Worm (Caenorhabditis elegans) whole organism, midembryonic: Measurements from ENCODE around the gene ubxn-4.

Source experiments
- flt-1 ChIP-seq: fragments of 200-800 bp; sonication (Bioruptor generic); IDR thresholded peaks from 2 replicates; pipeline ENCODE4 v1.3.6; 2022; ENCODE audit warnings: missing genetic modification characterization, missing compliant biosample characterization
- ref-1 ChIP-seq: fragments of 200-800 bp; sonication (Bioruptor generic); conservative IDR thresholded peaks from 2 replicates; pipeline ENCODE4 v1.3.6; 2022; ENCODE audit warnings: missing genetic modification reagents, missing genetic modification characterization, missing compliant biosample characterization
- tab-1 ChIP-seq: fragments of 200-800 bp; sonication (Bioruptor generic); IDR thresholded peaks from 2 replicates; pipeline ENCODE4 v1.3.6; 2022; ENCODE audit warnings: missing genetic modification characterization, missing compliant biosample characterization
- ztf-23 ChIP-seq: fragments of 200-800 bp; sonication (Bioruptor generic); IDR thresholded peaks from 2 replicates; pipeline ENCODE4 v1.3.6; 2022; ENCODE audit warnings: missing genetic modification reagents, missing genetic modification characterization, missing compliant biosample characterization
- ztf-29 ChIP-seq: fragments of 200-800 bp; sonication (Bioruptor generic); IDR thresholded peaks from 2 replicates; pipeline ENCODE4 v1.3.6; 2022; ENCODE audit warnings: missing genetic modification reagents, missing genetic modification characterization, missing compliant biosample characterization

- TF ChIP-seq flt-1 (GFP tag; lab: Robert Waterston, UW) (peak; percentile 69; the same call in 1 of the 2 replicates), ref-1 (GFP tag; lab: Robert Waterston, UW) (no peak), ztf-29 (GFP tag; lab: Robert Waterston, UW) (no peak), ztf-23 (GFP tag; lab: Robert Waterston, UW) (peak; percentile 98), tab-1 (no peak)
These were observed 6.6 kb upstream of the ubxn-4 start for ce11 chrIII:8411976-8412375.
